Worm (Caenorhabditis elegans) whole organism, L2 larva: ENCODE results near the gene ptpn-22.

ENCODE experiments used
- C34F6.9 ChIP-seq: fragments of 150-350 bp; optimal IDR thresholded peaks from 2 replicates; lab custom pipeline; 2014; ENCODE audit warnings: missing biosample characterization, missing genetic modification characterization
- F13H6.1 ChIP-seq: sonication (generic microtip); optimal IDR thresholded peaks from 2 replicates; lab custom pipeline; 2016; ENCODE audit warnings: missing genetic modification characterization, missing compliant biosample characterization
- R02D3.7 ChIP-seq: fragments of 150-350 bp; optimal IDR thresholded peaks from 2 replicates; lab custom pipeline; 2014; ENCODE audit warnings: missing biosample characterization, missing genetic modification characterization
- Y55F3AM.14 ChIP-seq: fragments of 200-800 bp; sonication (Bioruptor generic); optimal IDR thresholded peaks from 2 replicates; lab custom pipeline; 2018; ENCODE audit warnings: mild to moderate bottlenecking, missing genetic modification characterization, missing compliant biosample characterization
- ZK546.5 ChIP-seq: sonication (generic microtip); optimal IDR thresholded peaks from 2 replicates; lab custom pipeline; 2017; ENCODE audit warnings: missing biosample characterization, missing genetic modification characterization
- ama-1 ChIP-seq: fragments of 150-350 bp; optimal IDR thresholded peaks from 2 replicates; lab custom pipeline; 2018; ENCODE audit warnings: inconsistent platforms
- ceh-16 ChIP-seq: fragments of 150-350 bp; optimal IDR thresholded peaks from 2 replicates; lab custom pipeline; 2014; ENCODE audit warnings: missing biosample characterization, missing genetic modification characterization
- ceh-82 ChIP-seq: fragments of 150-350 bp; optimal IDR thresholded peaks from 2 replicates; lab custom pipeline; 2014; ENCODE audit warnings: missing biosample characterization, missing genetic modification characterization
- dmd-4 ChIP-seq: sonication (generic microtip); optimal IDR thresholded peaks from 2 replicates; lab custom pipeline; 2017; ENCODE audit warnings: missing biosample characterization, missing genetic modification characterization
- egl-27 ChIP-seq: sonication (generic microtip); optimal IDR thresholded peaks from 3 replicates; lab custom pipeline; 2017; ENCODE audit warnings: missing biosample characterization, missing genetic modification reagents, missing genetic modification characterization
- elt-1 ChIP-seq: fragments of 150-350 bp; optimal IDR thresholded peaks from 2 replicates; lab custom pipeline; 2014; ENCODE audit warnings: missing biosample characterization, missing genetic modification characterization
- elt-3 ChIP-seq: sonication (generic microtip); optimal IDR thresholded peaks from 2 replicates; lab custom pipeline; 2017; ENCODE audit warnings: missing biosample characterization, missing genetic modification characterization
- lin-11 ChIP-seq: fragments of 150-350 bp; sonication (generic microtip); optimal IDR thresholded peaks from 2 replicates; lab custom pipeline; 2014; ENCODE audit warnings: missing biosample characterization, missing genetic modification characterization, inconsistent platforms, mixed read lengths
- lsy-2 ChIP-seq, 2 experiments: fragments of 150-350 bp in 1 of 2; sonication (generic microtip) in 1 of 2; optimal IDR thresholded peaks; 2 replicates each; lab custom pipeline; 2014 to 2017; ENCODE audit warnings: missing biosample characterization in 2 of 2, missing genetic modification characterization in 2 of 2
- mab-5 ChIP-seq: fragments of 150-350 bp; optimal IDR thresholded peaks from 2 replicates; lab custom pipeline; 2014; ENCODE audit warnings: missing biosample characterization, missing genetic modification characterization
- mdl-1 ChIP-seq, 2 experiments: fragments of 150-350 bp in 1 of 2; sonication (generic microtip) in 1 of 2; optimal IDR thresholded peaks; 2 replicates each; lab custom pipeline; 2017; ENCODE audit warnings: missing biosample characterization in 2 of 2, missing genetic modification characterization in 2 of 2
- nhr-10 ChIP-seq: sonication (generic microtip); optimal IDR thresholded peaks from 2 replicates; lab custom pipeline; 2017; ENCODE audit warnings: missing biosample characterization, missing genetic modification characterization
- nhr-11 ChIP-seq: fragments of 150-350 bp; optimal IDR thresholded peaks from 2 replicates; lab custom pipeline; 2014; ENCODE audit warnings: missing biosample characterization, missing genetic modification characterization
- nhr-12 ChIP-seq: fragments of 150-350 bp; optimal IDR thresholded peaks from 2 replicates; lab custom pipeline; 2014; ENCODE audit warnings: missing biosample characterization, missing genetic modification characterization
- nhr-129 ChIP-seq: fragments of 150-350 bp; optimal IDR thresholded peaks from 2 replicates; lab custom pipeline; 2014; ENCODE audit warnings: missing biosample characterization, missing genetic modification characterization
- nhr-21 ChIP-seq: fragments of 150-350 bp; optimal IDR thresholded peaks from 2 replicates; lab custom pipeline; 2014; ENCODE audit warnings: missing biosample characterization, missing genetic modification characterization
- nhr-23 ChIP-seq: fragments of 150-350 bp; optimal IDR thresholded peaks from 2 replicates; lab custom pipeline; 2014; ENCODE audit warnings: missing biosample characterization, missing genetic modification reagents, missing genetic modification characterization
- nhr-237 ChIP-seq: fragments of 150-350 bp; optimal IDR thresholded peaks from 2 replicates; lab custom pipeline; 2014; ENCODE audit warnings: missing biosample characterization, missing genetic modification characterization
- nhr-6 ChIP-seq: fragments of 150-350 bp; optimal IDR thresholded peaks from 2 replicates; lab custom pipeline; 2014; ENCODE audit warnings: missing biosample characterization, missing genetic modification characterization
- nhr-77 ChIP-seq: fragments of 150-350 bp; optimal IDR thresholded peaks from 2 replicates; lab custom pipeline; 2014; ENCODE audit warnings: missing biosample characterization, missing genetic modification characterization
- peb-1 ChIP-seq: fragments of 150-350 bp; optimal IDR thresholded peaks from 2 replicates; lab custom pipeline; 2014; ENCODE audit warnings: missing biosample characterization, missing genetic modification characterization
- sem-4 ChIP-seq: fragments of 150-350 bp; optimal IDR thresholded peaks from 2 replicates; lab custom pipeline; 2014; ENCODE audit warnings: missing biosample characterization, missing genetic modification reagents, missing genetic modification characterization
- sma-3 ChIP-seq: sonication (generic microtip); optimal IDR thresholded peaks from 2 replicates; lab custom pipeline; 2016; ENCODE audit warnings: missing genetic modification reagents, missing genetic modification characterization, missing compliant biosample characterization
- sma-9 ChIP-seq, 2 experiments: fragments of 150-350 bp in 1 of 2; sonication (generic microtip) in 1 of 2; optimal IDR thresholded peaks; 2 replicates each; lab custom pipeline; 2014 to 2016; ENCODE audit warnings: missing genetic modification characterization in 2 of 2, mild to moderate bottlenecking in 1 of 2, missing biosample characterization in 1 of 2, missing compliant biosample characterization in 1 of 2, missing genetic modification reagents in 1 of 2, moderate library complexity in 1 of 2
- unc-39 ChIP-seq: fragments of 150-350 bp; optimal IDR thresholded peaks from 2 replicates; lab custom pipeline; 2014; ENCODE audit warnings: missing biosample characterization, missing genetic modification characterization
- unc-55 ChIP-seq: fragments of 150-350 bp; sonication (generic microtip); optimal IDR thresholded peaks from 3 replicates; lab custom pipeline; 2014; ENCODE audit warnings: missing biosample characterization, missing genetic modification reagents, missing genetic modification characterization
- unc-62 ChIP-seq: fragments of 150-350 bp; optimal IDR thresholded peaks from 2 replicates; lab custom pipeline; 2014; ENCODE audit warnings: missing biosample characterization, missing genetic modification reagents, missing genetic modification characterization
- zag-1 ChIP-seq: fragments of 150-350 bp; optimal IDR thresholded peaks from 2 replicates; lab custom pipeline; 2014; ENCODE audit warnings: missing biosample characterization, missing genetic modification characterization
- ztf-1 ChIP-seq: fragments of 200-800 bp; sonication (Bioruptor generic); conservative IDR thresholded peaks from 2 replicates; pipeline ENCODE4 v1.3.6; 2022; ENCODE audit warnings: missing genetic modification characterization, missing compliant biosample characterization
- ztf-11 ChIP-seq: sonication (generic microtip); optimal IDR thresholded peaks from 2 replicates; lab custom pipeline; 2017; ENCODE audit warnings: missing biosample characterization, missing genetic modification characterization
- ztf-4 ChIP-seq: fragments of 150-350 bp; optimal IDR thresholded peaks from 2 replicates; lab custom pipeline; 2014; ENCODE audit warnings: missing biosample characterization, missing genetic modification characterization

Gene ptpn-22

DNA sequence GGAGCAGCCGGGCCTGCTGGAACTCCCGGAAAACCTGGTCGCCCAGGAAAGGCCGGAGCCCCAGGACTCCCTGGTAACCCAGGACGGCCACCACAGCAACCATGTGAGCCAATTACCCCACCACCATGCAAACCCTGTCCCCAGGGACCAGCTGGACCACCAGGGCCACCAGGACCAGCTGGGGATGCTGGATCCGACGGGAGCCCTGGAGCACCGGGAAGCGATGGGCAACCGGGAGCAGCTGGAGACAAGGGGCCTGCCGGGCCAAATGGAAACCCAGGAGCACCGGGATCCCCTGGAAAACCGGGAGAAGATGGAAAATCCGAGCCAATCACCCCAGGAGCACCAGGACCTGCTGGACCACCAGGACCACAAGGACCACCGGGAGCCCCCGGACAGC is 29.0 kb upstream of the ptpn-22 start:
- TF ChIP-seq ztf-4 (tag; lab: Kevin White, UChicago) (no peak), nhr-12 (tag; lab: Kevin White, UChicago) (no peak), ama-1 (lab: Kevin White, UChicago) (no peak), nhr-237 (tag; lab: Kevin White, UChicago) (no peak), dmd-4 (tag; lab: Kevin White, UChicago) (no peak), nhr-77 (tag; lab: Kevin White, UChicago) (no peak), nhr-11 (tag; lab: Kevin White, UChicago) (no peak), Y55F3AM.14 (no peak), sem-4 (no peak), unc-39 (tag; lab: Kevin White, UChicago) (no peak), ceh-82 (tag; lab: Kevin White, UChicago) (no peak)

DNA sequence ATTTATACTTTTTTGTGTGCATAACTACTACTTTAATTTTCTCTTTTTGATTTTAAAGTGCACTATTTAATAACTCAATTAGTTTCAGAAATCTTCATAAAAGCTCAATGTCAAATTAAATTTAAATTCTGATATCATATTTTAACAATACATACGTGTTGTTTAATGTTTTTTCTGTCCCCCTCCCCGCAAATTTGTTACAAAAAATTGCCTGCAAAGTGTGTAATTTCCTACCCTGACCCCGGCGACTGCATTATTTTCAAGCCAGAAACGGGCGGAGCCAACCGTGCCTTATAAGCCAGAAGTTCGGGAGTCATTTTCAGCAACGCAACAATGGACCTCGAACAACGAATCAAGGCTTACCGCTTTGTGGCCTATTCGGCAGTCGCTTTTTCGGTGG is 28.2 kb upstream of the ptpn-22 start, which contains the start of gene col-108:
Gene col-108 (plus strand): TSS at position 301 of the 400 bp plus-strand sequence.
- TF ChIP-seq nhr-11 (tag; lab: Kevin White, UChicago) (no peak), ztf-4 (tag; lab: Kevin White, UChicago) (no peak), Y55F3AM.14 (no peak), F13H6.1 (tag; lab: Kevin White, UChicago) (no peak), nhr-10 (tag; lab: Kevin White, UChicago) (no peak), ztf-1 (GFP tag; lab: Robert Waterston, UW) (no peak), nhr-23 (tag; lab: Kevin White, UChicago) (no peak), ceh-82 (tag; lab: Kevin White, UChicago) (no peak), zag-1 (no peak), unc-62 (GFP tag; lab: Kevin White, UChicago) (no peak), sma-3 (GFP tag; lab: Kevin White, UChicago) (no peak), nhr-129 (tag; lab: Kevin White, UChicago) (no peak)
- TF ChIP-seq, all 48 proteins: peak for 0

DNA sequence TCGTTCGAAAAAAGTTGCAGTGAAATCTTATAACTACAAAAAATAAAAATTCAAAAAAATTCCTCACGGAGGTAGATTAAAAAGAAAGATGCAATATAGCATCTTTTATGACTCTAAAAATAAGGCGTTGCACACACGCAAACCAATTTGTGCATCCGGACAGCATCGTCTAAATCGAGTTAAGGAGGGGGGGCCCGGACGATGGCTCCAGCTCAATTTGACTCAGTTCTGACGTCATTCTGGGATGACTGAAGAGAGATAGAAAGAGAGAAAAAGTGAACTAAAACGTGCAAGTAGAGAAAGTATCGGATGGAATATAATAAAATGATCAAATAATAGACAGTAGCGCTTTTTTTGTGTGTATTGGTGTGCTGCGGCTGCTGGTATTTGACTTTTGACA is 25.9 kb upstream of the ptpn-22 start:
- peak; percentile 58 for TF ChIP-seq C34F6.9 (tag; lab: Kevin White, UChicago)
- peak in 1 of 2 experiments; percentile 54 for TF ChIP-seq lsy-2 (tag; optimal IDR thresholded peaks at IDR 0.05; lab: Kevin White, UChicago)
- no peak for TF ChIP-seq ztf-1 (GFP tag; lab: Robert Waterston, UW)
- TF ChIP-seq F13H6.1 (tag; lab: Kevin White, UChicago), result peak; percentile 56
- TF ChIP-seq nhr-6 (tag; lab: Kevin White, UChicago), result no peak
- TF ChIP-seq lin-11 (tag; lab: Kevin White, UChicago), result peak; percentile 3
- TF ChIP-seq sma-9 (GFP tag; optimal IDR thresholded peaks at IDR 0.05; lab: Kevin White, UChicago), result peak; percentile 66
- TF ChIP-seq sma-9 (tag; optimal IDR thresholded peaks at IDR 0.05; lab: Kevin White, UChicago), result no peak
- peak in 1 of 2 experiments; percentile 46 for TF ChIP-seq mdl-1 (tag; optimal IDR thresholded peaks at IDR 0.05; lab: Kevin White, UChicago)
- TF ChIP-seq sem-4, result peak; percentile 71
- no peak for TF ChIP-seq mab-5
- TF ChIP-seq zag-1, result peak; percentile 21
- TF ChIP-seq egl-27, result peak; percentile 15
- no peak for TF ChIP-seq nhr-21 (tag; lab: Kevin White, UChicago)
- TF ChIP-seq peb-1 (tag; lab: Kevin White, UChicago), result no peak
- no peak for TF ChIP-seq R02D3.7
- TF ChIP-seq nhr-129 (tag; lab: Kevin White, UChicago), result peak; percentile 27
- TF ChIP-seq nhr-11 (tag; lab: Kevin White, UChicago), result no peak
- TF ChIP-seq, all 48 proteins: peak for 10

DNA sequence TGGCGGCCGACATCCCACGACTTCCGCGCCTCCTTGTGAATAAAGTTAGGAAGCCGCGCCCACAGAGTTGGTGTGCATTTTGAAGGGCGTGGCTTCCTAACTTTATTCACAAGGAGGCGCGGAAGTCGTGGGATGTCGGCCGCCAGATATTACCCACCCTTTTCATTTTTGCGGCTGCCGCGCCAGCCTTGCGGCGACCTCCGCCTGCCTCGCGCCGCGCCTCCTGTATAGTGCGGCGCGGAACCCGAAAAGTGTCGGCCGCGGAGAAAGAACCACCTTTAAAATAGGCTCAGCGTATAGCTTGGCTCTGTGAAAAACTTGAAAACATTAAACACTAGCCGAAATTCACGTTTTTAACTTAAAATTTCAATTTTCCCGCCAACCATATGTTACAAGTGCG is 23.4 kb upstream of the ptpn-22 start:
- TF ChIP-seq zag-1 (no peak), nhr-237 (tag; lab: Kevin White, UChicago) (no peak), ceh-16 (tag; lab: Kevin White, UChicago) (no peak), egl-27 (no peak), nhr-77 (tag; lab: Kevin White, UChicago) (no peak), elt-1 (no peak), lin-11 (tag; lab: Kevin White, UChicago) (no peak), unc-39 (tag; lab: Kevin White, UChicago) (no peak), nhr-129 (tag; lab: Kevin White, UChicago) (no peak), ZK546.5 (no peak)

DNA sequence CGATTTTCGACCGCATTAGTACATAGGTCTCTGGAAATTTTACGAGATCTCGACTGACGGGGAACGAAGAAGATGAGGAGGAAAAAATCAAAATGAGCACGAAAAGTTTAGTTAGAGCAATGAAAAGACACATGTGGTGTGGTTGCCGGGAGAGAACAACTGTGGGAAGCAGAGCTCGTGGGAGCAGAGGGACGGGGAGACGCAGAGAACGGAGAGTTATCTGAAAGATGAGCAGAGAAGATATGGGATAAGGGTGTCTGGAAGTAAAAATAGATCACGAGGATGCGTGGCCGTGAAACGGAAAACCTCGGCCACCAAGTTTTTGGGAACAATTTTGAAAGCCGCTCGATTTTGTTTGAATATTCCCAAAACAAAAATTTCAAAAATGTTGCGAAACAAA is 21.5 kb upstream of the ptpn-22 start, which contains the start of gene Y41D4A.7:
Gene Y41D4A.7 (minus strand): TSS at position 18 of the 400 bp plus-strand sequence.
- TF ChIP-seq ZK546.5 (no peak), unc-39 (tag; lab: Kevin White, UChicago) (no peak), nhr-129 (tag; lab: Kevin White, UChicago) (peak; percentile 50), C34F6.9 (tag; lab: Kevin White, UChicago) (peak; percentile 22), lsy-2 (tag; optimal IDR thresholded peaks at IDR 0.05; lab: Kevin White, UChicago) (peak in 1 of 2 experiments; percentile 26), unc-55 (no peak), F13H6.1 (tag; lab: Kevin White, UChicago) (peak; percentile 49), elt-3 (tag; lab: Kevin White, UChicago) (no peak), ztf-11 (no peak), ztf-4 (tag; lab: Kevin White, UChicago) (no peak), Y55F3AM.14 (no peak), lin-11 (tag; lab: Kevin White, UChicago) (no peak)
